Fruit fly (Drosophila melanogaster) whole organism, embryonic: ENCODE data around the gene bib.

ENCODE experiments used
- Aef1 ChIP-seq: fragments of 200-800 bp; sonication (Bioruptor generic); IDR thresholded peaks from 3 replicates; pipeline ENCODE4 v1.3.6; 2022; ENCODE audit warnings: missing biosample characterization, missing genetic modification characterization
- Antp ChIP-seq: fragments of 200-800 bp; sonication (Bioruptor generic); optimal IDR thresholded peaks from 3 replicates; lab custom pipeline; 2016; ENCODE audit warnings: missing biosample characterization, missing genetic modification characterization
- BEAF-32 ChIP-seq: fragments of 200-800 bp; sonication (Bioruptor generic); optimal IDR thresholded peaks from 3 replicates; lab custom pipeline; 2017; ENCODE audit warnings: missing biosample characterization, missing genetic modification characterization, mild to moderate bottlenecking, moderate library complexity, missing genetic modification reagents
- Bgb ChIP-seq: fragments of 200-800 bp; sonication (Bioruptor generic); IDR thresholded peaks from 2 replicates; pipeline ENCODE4 v1.3.6; 2022; ENCODE audit warnings: missing biosample characterization, missing genetic modification characterization; ENCODE audit not compliant: partially characterized antibody
- CG10209 ChIP-seq: fragments of 200-800 bp; sonication (Bioruptor generic); optimal IDR thresholded peaks from 3 replicates; lab custom pipeline; 2017; ENCODE audit warnings: missing biosample characterization, mild to moderate bottlenecking, missing genetic modification characterization, missing genetic modification reagents
- CG10431 ChIP-seq: fragments of 200-800 bp; sonication (Bioruptor generic); optimal IDR thresholded peaks from 3 replicates; lab custom pipeline; 2018; ENCODE audit warnings: missing biosample characterization, mild to moderate bottlenecking, missing genetic modification characterization
- CG12071 ChIP-seq: fragments of 200-800 bp; sonication (Bioruptor generic); optimal IDR thresholded peaks from 3 replicates; lab custom pipeline; 2018; ENCODE audit warnings: missing biosample characterization, mild to moderate bottlenecking, missing genetic modification characterization
- CG15479 ChIP-seq: fragments of 200-800 bp; sonication (Bioruptor generic); optimal IDR thresholded peaks from 3 replicates; lab custom pipeline; 2019; ENCODE audit warnings: missing biosample characterization, mild to moderate bottlenecking, missing genetic modification characterization, moderate library complexity
- CG17385 ChIP-seq: fragments of 200-800 bp; sonication (Bioruptor generic); optimal IDR thresholded peaks from 3 replicates; lab custom pipeline; 2018; ENCODE audit warnings: missing biosample characterization, mild to moderate bottlenecking, missing genetic modification characterization
- CG18764 ChIP-seq: fragments of 200-800 bp; sonication (Bioruptor generic); optimal IDR thresholded peaks from 3 replicates; lab custom pipeline; 2016; ENCODE audit warnings: missing biosample characterization, missing genetic modification characterization
- CG2129 ChIP-seq: fragments of 200-800 bp; sonication (Bioruptor generic); IDR thresholded peaks from 2 replicates; pipeline ENCODE4 v1.3.6; 2022; ENCODE audit warnings: missing biosample characterization, missing genetic modification characterization; ENCODE audit not compliant: partially characterized antibody
- CG2199 ChIP-seq: fragments of 200-800 bp; sonication (Bioruptor generic); IDR thresholded peaks from 3 replicates; pipeline ENCODE4 v1.3.6; 2022; ENCODE audit warnings: missing biosample characterization, missing genetic modification characterization
- CG2678 ChIP-seq: fragments of 200-800 bp; sonication (Bioruptor generic); optimal IDR thresholded peaks from 3 replicates; lab custom pipeline; 2019; ENCODE audit warnings: missing biosample characterization, mild to moderate bottlenecking, missing genetic modification characterization, moderate library complexity
- CG33213 ChIP-seq: fragments of 200-800 bp; sonication (Bioruptor generic); optimal IDR thresholded peaks from 3 replicates; lab custom pipeline; 2016; ENCODE audit warnings: missing biosample characterization, missing genetic modification characterization
- CG34376 ChIP-seq: fragments of 200-800 bp; sonication (Bioruptor generic); optimal IDR thresholded peaks from 2 replicates; lab custom pipeline; 2018; ENCODE audit warnings: missing biosample characterization, mild to moderate bottlenecking, missing genetic modification characterization
- CG4404 ChIP-seq: fragments of 200-800 bp; sonication (Bioruptor generic); IDR thresholded peaks from 2 replicates; pipeline ENCODE4 v1.3.6; 2022; ENCODE audit warnings: missing biosample characterization, missing genetic modification characterization
- CG4617 ChIP-seq: fragments of 200-800 bp; sonication (Bioruptor generic); optimal IDR thresholded peaks from 3 replicates; lab custom pipeline; 2016; ENCODE audit warnings: missing biosample characterization, missing genetic modification characterization, borderline replicate concordance
- CG6813 ChIP-seq: fragments of 200-800 bp; sonication (Bioruptor generic); optimal IDR thresholded peaks from 2 replicates; lab custom pipeline; 2017; ENCODE audit warnings: missing biosample characterization, missing genetic modification characterization, mild to moderate bottlenecking, moderate library complexity, missing genetic modification reagents
- CG8765 ChIP-seq: fragments of 200-800 bp; sonication (Bioruptor generic); IDR thresholded peaks from 2 replicates; pipeline ENCODE4 v1.3.6; 2022; ENCODE audit warnings: missing biosample characterization, missing genetic modification characterization
- Dbx ChIP-seq: fragments of 200-800 bp; sonication (Bioruptor generic); IDR thresholded peaks from 3 replicates; pipeline ENCODE4 v1.3.6; 2022; ENCODE audit warnings: missing biosample characterization, missing genetic modification characterization
- Ets65A ChIP-seq: fragments of 200-800 bp; sonication (Bioruptor generic); peaks from one replicate; lab custom pipeline; 2016; ENCODE audit warnings: missing biosample characterization, missing genetic modification characterization
- HLH4C ChIP-seq: fragments of 200-800 bp; sonication (Bioruptor generic); IDR thresholded peaks from 3 replicates; pipeline ENCODE4 v1.3.6; 2022; ENCODE audit warnings: missing biosample characterization, missing genetic modification characterization; ENCODE audit not compliant: partially characterized antibody
- HLHmδ ChIP-seq: fragments of 200-800 bp; sonication (Bioruptor generic); optimal IDR thresholded peaks from 2 replicates; lab custom pipeline; 2018; ENCODE audit warnings: missing biosample characterization, mild to moderate bottlenecking, missing genetic modification characterization, moderate library complexity
- Hmr ChIP-seq: fragments of 200-800 bp; sonication (Bioruptor generic); optimal IDR thresholded peaks from 3 replicates; lab custom pipeline; 2017; ENCODE audit warnings: mild to moderate bottlenecking, missing biosample characterization, missing genetic modification reagents, missing genetic modification characterization
- Kr ChIP-seq: fragments of 200-800 bp; sonication (Bioruptor generic); optimal IDR thresholded peaks from 2 replicates; lab custom pipeline; 2017; ENCODE audit warnings: missing biosample characterization, mild to moderate bottlenecking, missing genetic modification characterization
- NC2β ChIP-seq: fragments of 200-800 bp; sonication (Bioruptor generic); optimal IDR thresholded peaks from 2 replicates; lab custom pipeline; 2016; ENCODE audit warnings: missing biosample characterization, missing genetic modification characterization
- NK7.1 ChIP-seq: fragments of 200-800 bp; sonication (Bioruptor generic); optimal IDR thresholded peaks from 3 replicates; lab custom pipeline; 2016; ENCODE audit warnings: missing biosample characterization, missing genetic modification characterization
- Opbp ChIP-seq: fragments of 200-800 bp; sonication (Bioruptor generic); IDR thresholded peaks from 3 replicates; pipeline ENCODE4 v1.3.6; 2022; ENCODE audit warnings: missing biosample characterization, missing genetic modification characterization; ENCODE audit not compliant: partially characterized antibody
- Six4 ChIP-seq: fragments of 200-800 bp; sonication (Bioruptor generic); optimal IDR thresholded peaks from 2 replicates; lab custom pipeline; 2016; ENCODE audit warnings: missing biosample characterization, missing genetic modification characterization
- TFAM ChIP-seq: fragments of 200-800 bp; sonication (Bioruptor generic); optimal IDR thresholded peaks from 2 replicates; lab custom pipeline; 2017; ENCODE audit warnings: missing biosample characterization, missing genetic modification characterization, inconsistent platforms
- Tbp ChIP-seq: fragments of >200 bp; optimal IDR thresholded peaks from 2 replicates; lab custom pipeline; 2018; ENCODE audit warnings: missing biosample characterization, missing genetic modification characterization
- Trl ChIP-seq, 3 experiments: fragments of >200 bp in 2 of 3; fragments of 200-800 bp in 1 of 3; sonication (Bioruptor generic) in 1 of 3; optimal IDR thresholded peaks; 2 replicates in 1 of 3; 3 replicates in 2 of 3; lab custom pipeline; 2016 to 2017; ENCODE audit warnings: missing biosample characterization in 1 of 3, missing genetic modification characterization in 1 of 3
- al ChIP-seq: fragments of 200-800 bp; sonication (Bioruptor generic); IDR thresholded peaks from 2 replicates; pipeline ENCODE4 v1.3.6; 2022; ENCODE audit warnings: missing biosample characterization, missing genetic modification characterization
- az2 ChIP-seq: fragments of 200-800 bp; sonication (Bioruptor generic); optimal IDR thresholded peaks from 3 replicates; lab custom pipeline; 2016; ENCODE audit warnings: missing biosample characterization, missing genetic modification characterization
- bab2 ChIP-seq: fragments of 200-800 bp; sonication (Bioruptor generic); optimal IDR thresholded peaks from 2 replicates; lab custom pipeline; 2016; ENCODE audit warnings: missing biosample characterization, missing genetic modification characterization
- cas ChIP-seq: fragments of 200-800 bp; sonication (Bioruptor generic); IDR thresholded peaks from 2 replicates; pipeline ENCODE4 v1.3.6; 2022; ENCODE audit warnings: missing biosample characterization, missing genetic modification characterization
- en ChIP-seq: fragments of 200-800 bp; sonication (Bioruptor generic); optimal IDR thresholded peaks from 2 replicates; lab custom pipeline; 2016; ENCODE audit warnings: missing biosample characterization, missing genetic modification characterization
- esg ChIP-seq: fragments of 200-800 bp; sonication (Bioruptor generic); conservative IDR thresholded peaks from 2 replicates; pipeline ENCODE4 v1.3.6; 2022; ENCODE audit warnings: missing biosample characterization, missing genetic modification characterization
- fru ChIP-seq: fragments of >200 bp; optimal IDR thresholded peaks from 2 replicates; lab custom pipeline; 2017
- gsb-n ChIP-seq: fragments of 200-800 bp; sonication (Bioruptor generic); optimal IDR thresholded peaks from 3 replicates; lab custom pipeline; 2018; ENCODE audit warnings: missing biosample characterization, mild to moderate bottlenecking, missing genetic modification characterization
- hb ChIP-seq: fragments of 200-800 bp; sonication (Bioruptor generic); IDR thresholded peaks from 3 replicates; pipeline ENCODE4 v1.3.6; 2022; ENCODE audit warnings: missing biosample characterization, missing genetic modification characterization; ENCODE audit not compliant: partially characterized antibody
- insv ChIP-seq, 2 experiments: fragments of 200-800 bp; sonication (Bioruptor generic); optimal IDR thresholded peaks; 3 replicates each; lab custom pipeline; 2016 to 2018; ENCODE audit warnings: missing biosample characterization in 2 of 2, missing genetic modification characterization in 2 of 2
- jigr1 ChIP-seq: fragments of 200-800 bp; sonication (Bioruptor generic); IDR thresholded peaks from 3 replicates; pipeline ENCODE4 v1.3.6; 2022; ENCODE audit warnings: missing biosample characterization, missing genetic modification characterization
- pan ChIP-seq, 4 experiments: fragments of >200 bp in 3 of 4; fragments of 200-800 bp in 1 of 4; sonication (Bioruptor generic) in 1 of 4; optimal IDR thresholded peaks in 3 of 4; IDR thresholded peaks in 1 of 4; 2 replicates each; pipeline versions ENCODE4 v1.3.6 to Lab custom; 2017 to 2022; ENCODE audit warnings: missing biosample characterization in 2 of 4, missing genetic modification characterization in 2 of 4, mixed read lengths in 1 of 4
- pb ChIP-seq: fragments of 200-800 bp; sonication (Bioruptor generic); optimal IDR thresholded peaks from 3 replicates; lab custom pipeline; 2016; ENCODE audit warnings: missing biosample characterization, missing genetic modification characterization
- psq ChIP-seq: fragments of 200-800 bp; sonication (Bioruptor generic); optimal IDR thresholded peaks from 2 replicates; lab custom pipeline; 2017; ENCODE audit warnings: missing biosample characterization, missing genetic modification characterization
- sisA ChIP-seq: fragments of 200-800 bp; sonication (Bioruptor generic); IDR thresholded peaks from 2 replicates; pipeline ENCODE4 v1.3.6; 2022; ENCODE audit warnings: missing biosample characterization, missing genetic modification characterization
- tna ChIP-seq: fragments of 200-800 bp; sonication (Bioruptor generic); IDR thresholded peaks from 2 replicates; pipeline ENCODE4 v1.3.6; 2022; ENCODE audit warnings: missing biosample characterization, missing genetic modification characterization; ENCODE audit not compliant: partially characterized antibody
- trem ChIP-seq: fragments of 200-800 bp; optimal IDR thresholded peaks from 3 replicates; lab custom pipeline; 2019; ENCODE audit warnings: missing biosample characterization, mild to moderate bottlenecking, missing genetic modification characterization, moderate library complexity
- twi ChIP-seq: fragments of 200-800 bp; optimal IDR thresholded peaks from 2 replicates; lab custom pipeline; 2019; ENCODE audit warnings: missing biosample characterization, mild to moderate bottlenecking, missing genetic modification characterization, moderate library complexity
- vvl ChIP-seq: fragments of 200-800 bp; sonication (Bioruptor generic); IDR thresholded peaks from 2 replicates; pipeline ENCODE4 v1.3.6; 2022; ENCODE audit warnings: missing biosample characterization, missing genetic modification characterization

Gene bib

dm6 chr2L:10032415-10032814 lies 48.0 kb downstream of the bib start, which contains the start of gene obst-B (continued):
- TF ChIP-seq Antp (GFP tag; lab: Kevin White, UChicago) (no peak), Bgb (GFP tag; lab: Robert Waterston, UW) (0 out of 2 replicates have a peak, but pooled peaks have one; percentile 21), CG4617 (GFP tag; lab: Kevin White, UChicago) (no peak), CG10431 (GFP tag; lab: Kevin White, UChicago) (no peak), CG34376 (GFP tag; lab: Kevin White, UChicago) (no peak), Tbp (GFP tag; lab: Kevin White, UChicago) (no peak), CG6813 (no peak), NK7.1 (GFP tag; lab: Kevin White, UChicago) (no peak), BEAF-32 (GFP tag; lab: Kevin White, UChicago) (no peak), cas (GFP tag; lab: Robert Waterston, UW) (no peak), pan (optimal IDR thresholded peaks at IDR 0.05; lab: Kevin White, UChicago) (no peak), pan (GFP tag; optimal IDR thresholded peaks at IDR 0.05 in 1 of 2, IDR thresholded peaks at IDR 0.05 in 1 of 2) (peak in 1 of 2 experiments; percentile 23), CG2129 (GFP tag; lab: Robert Waterston, UW) (no peak), az2 (GFP tag; lab: Kevin White, UChicago) (no peak), CG18764 (GFP tag; lab: Kevin White, UChicago) (no peak), CG4404 (GFP tag; lab: Robert Waterston, UW) (no peak), Trl (optimal IDR thresholded peaks at IDR 0.05; lab: Kevin White, UChicago) (peak in 1 of 2 experiments; percentile 7), Trl (GFP tag; optimal IDR thresholded peaks at IDR 0.05; lab: Kevin White, UChicago) (no peak), hb (no peak), CG15479 (no peak), psq (GFP tag; lab: Kevin White, UChicago) (no peak), TFAM (GFP tag; lab: Kevin White, UChicago) (no peak), al (GFP tag; lab: Robert Waterston, UW) (no peak), CG10209 (GFP tag; lab: Kevin White, UChicago) (no peak), pb (GFP tag; lab: Kevin White, UChicago) (no peak), HLHmδ (GFP tag; lab: Kevin White, UChicago) (no peak), vvl (GFP tag; lab: Robert Waterston, UW) (no peak), Aef1 (no peak), tna (GFP tag; lab: Robert Waterston, UW) (peak; percentile 64), CG17385 (GFP tag; lab: Kevin White, UChicago) (no peak), CG8765 (GFP tag; lab: Robert Waterston, UW) (no peak), jigr1 (GFP tag; lab: Robert Waterston, UW) (no peak), CG2199 (GFP tag; lab: Robert Waterston, UW) (no peak), fru (lab: Kevin White, UChicago) (no peak), Ets65A (peak; percentile 49), NC2β (no peak), Dbx (GFP tag; lab: Robert Waterston, UW) (no peak), trem (tag; lab: Kevin White, UChicago) (no peak), CG12071 (GFP tag; lab: Kevin White, UChicago) (no peak), HLH4C (GFP tag; lab: Robert Waterston, UW) (peak; percentile 29; the same call in 2 of the 3 replicates), Six4 (GFP tag; lab: Kevin White, UChicago) (no peak), sisA (GFP tag; lab: Robert Waterston, UW) (no peak), Opbp (GFP tag; lab: Robert Waterston, UW) (peak; percentile 29; the same call in 1 of the 3 replicates), bab2 (no peak), esg (GFP tag; lab: Robert Waterston, UW) (no peak), CG2678 (no peak), Kr (GFP tag; lab: Kevin White, UChicago) (no peak), gsb-n (tag; lab: Kevin White, UChicago) (no peak), twi (tag; lab: Kevin White, UChicago) (no peak), CG33213 (GFP tag; lab: Kevin White, UChicago) (no peak), en (GFP tag; lab: Kevin White, UChicago) (no peak), insv (GFP tag; optimal IDR thresholded peaks at IDR 0.05; lab: Kevin White, UChicago) (no peak), Hmr (GFP tag; lab: Kevin White, UChicago) (no peak)
